Fruit fly (Drosophila melanogaster) Kc167 (cell line): ENCODE results near the gene CG32988.

Experiments
- Myc ChIP-seq: fragments of >200 bp; optimal IDR thresholded peaks from 2 replicates; lab custom pipeline; 2017; ENCODE audit warnings: missing external identifiers
- Sin3A ChIP-seq: fragments of >200 bp; optimal IDR thresholded peaks from 2 replicates; lab custom pipeline; 2018; ENCODE audit warnings: missing external identifiers
- h ChIP-seq: fragments of >200 bp; optimal IDR thresholded peaks from 3 replicates; lab custom pipeline; 2018; ENCODE audit warnings: missing external identifiers
- insv ChIP-seq: fragments of >200 bp; optimal IDR thresholded peaks from 3 replicates; lab custom pipeline; 2018; ENCODE audit warnings: missing external identifiers
- psq ChIP-seq: fragments of >200 bp; optimal IDR thresholded peaks from 2 replicates; lab custom pipeline; 2017; ENCODE audit warnings: missing external identifiers
- ttk ChIP-seq: sonication (Bioruptor generic); optimal IDR thresholded peaks from 2 replicates; lab custom pipeline; 2017; ENCODE audit warnings: missing external identifiers

Gene CG32988

DNA sequence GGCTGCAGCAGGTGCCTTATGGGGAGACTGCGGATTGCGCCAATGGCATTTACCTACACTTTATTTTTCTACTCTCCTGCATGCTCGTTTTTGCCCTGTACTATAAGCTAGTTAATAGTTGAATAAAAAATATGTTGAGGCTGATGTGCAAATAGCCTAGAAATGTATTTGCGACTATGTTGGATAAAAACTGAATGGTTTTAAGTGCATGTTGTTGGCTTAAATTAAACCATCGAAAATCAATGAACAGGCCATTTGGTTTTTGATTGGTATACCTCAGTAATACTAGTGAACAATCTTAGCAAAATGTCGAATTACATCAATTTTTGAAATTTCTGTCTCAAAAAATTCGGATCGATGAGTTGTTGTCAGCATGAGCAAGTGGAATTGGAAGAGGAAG lies 886 bp downstream of the CG32988 start, which contains the start of gene CG32983:
Gene CG32983, plus strand, starts transcription at position 301 of the 400 bp plus-strand sequence.
- TF ChIP-seq ttk (lab: Kevin White, UChicago) (no peak), Sin3A (lab: Kevin White, UChicago) (no peak), Myc (lab: Kevin White, UChicago) (no peak), h (no peak), psq (no peak), insv (lab: Kevin White, UChicago) (no peak)

DNA sequence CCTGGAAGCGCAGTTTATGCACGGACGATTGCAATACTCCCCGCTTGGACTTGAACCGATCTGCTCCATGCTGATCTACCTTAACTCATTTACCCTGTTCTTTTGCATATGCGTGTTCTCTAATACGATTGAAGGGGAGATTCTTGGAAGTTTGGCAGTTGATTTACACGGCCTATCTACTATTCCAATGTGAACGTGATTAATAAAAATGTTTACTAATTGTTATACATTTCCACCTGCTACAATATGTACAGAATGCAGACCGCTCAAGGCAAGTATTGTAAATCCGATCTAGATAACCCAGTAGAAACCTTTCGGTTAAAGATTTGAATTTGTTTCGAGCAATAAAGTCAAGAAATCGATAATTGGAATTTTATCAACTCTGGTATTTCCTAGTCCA lies 1.8 kb downstream of the CG32988 start, which contains the start of gene CG9483:
Gene CG9483, plus strand, starts transcription at position 301 of the 400 bp plus-strand sequence.
- TF ChIP-seq ttk (lab: Kevin White, UChicago) (no peak), Sin3A (lab: Kevin White, UChicago) (no peak), insv (lab: Kevin White, UChicago) (no peak), Myc (lab: Kevin White, UChicago) (no peak), h (no peak), psq (no peak)

DNA sequence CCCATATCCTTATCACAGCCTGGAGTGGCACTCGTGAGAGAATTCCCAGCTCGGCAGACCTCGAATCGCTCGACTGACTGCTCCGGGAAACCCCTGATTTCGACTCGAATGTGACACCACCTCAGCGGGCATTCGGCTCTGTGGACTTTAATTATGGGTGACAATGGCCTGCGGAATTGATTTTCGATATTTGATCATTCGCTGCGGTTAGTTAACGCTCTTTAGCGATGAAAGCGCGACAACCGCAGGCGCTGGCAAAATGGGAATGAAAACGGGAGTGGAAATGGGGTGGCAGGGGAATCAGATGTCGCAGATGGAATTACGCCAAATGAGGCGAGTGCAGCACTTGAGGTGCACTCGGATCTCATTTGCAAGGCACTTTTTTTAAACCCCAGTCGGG lies 7.0 kb downstream of the CG32988 start:
- TF ChIP-seq ttk (lab: Kevin White, UChicago) (no peak), Myc (lab: Kevin White, UChicago) (no peak), psq (no peak), h (no peak), Sin3A (lab: Kevin White, UChicago) (no peak), insv (lab: Kevin White, UChicago) (no peak)

DNA sequence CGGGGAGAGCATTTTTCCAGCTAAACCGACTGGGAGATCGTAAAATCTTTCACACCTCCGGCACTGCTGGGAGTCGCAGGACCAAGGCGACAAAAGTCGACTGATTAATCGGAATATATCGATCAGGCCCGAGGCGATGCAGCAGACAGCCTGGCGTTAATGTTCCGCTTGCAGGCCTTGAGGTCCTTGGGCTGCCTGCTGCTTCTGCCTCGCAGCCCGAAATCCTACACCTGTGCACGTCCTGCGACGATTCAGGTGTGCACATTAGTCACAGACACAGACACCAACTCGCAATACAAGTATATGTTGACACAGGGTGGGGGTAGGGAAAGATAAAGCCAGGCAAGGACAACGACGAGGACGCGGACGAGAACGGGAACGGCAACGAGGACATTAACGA lies 11.2 kb downstream of the CG32988 start:
- TF ChIP-seq Myc (lab: Kevin White, UChicago), result no peak
- no peak for TF ChIP-seq psq
- TF ChIP-seq insv (lab: Kevin White, UChicago), result no peak
- TF ChIP-seq ttk (lab: Kevin White, UChicago), result no peak
- TF ChIP-seq Sin3A (lab: Kevin White, UChicago), result no peak
- no peak for TF ChIP-seq h

DNA sequence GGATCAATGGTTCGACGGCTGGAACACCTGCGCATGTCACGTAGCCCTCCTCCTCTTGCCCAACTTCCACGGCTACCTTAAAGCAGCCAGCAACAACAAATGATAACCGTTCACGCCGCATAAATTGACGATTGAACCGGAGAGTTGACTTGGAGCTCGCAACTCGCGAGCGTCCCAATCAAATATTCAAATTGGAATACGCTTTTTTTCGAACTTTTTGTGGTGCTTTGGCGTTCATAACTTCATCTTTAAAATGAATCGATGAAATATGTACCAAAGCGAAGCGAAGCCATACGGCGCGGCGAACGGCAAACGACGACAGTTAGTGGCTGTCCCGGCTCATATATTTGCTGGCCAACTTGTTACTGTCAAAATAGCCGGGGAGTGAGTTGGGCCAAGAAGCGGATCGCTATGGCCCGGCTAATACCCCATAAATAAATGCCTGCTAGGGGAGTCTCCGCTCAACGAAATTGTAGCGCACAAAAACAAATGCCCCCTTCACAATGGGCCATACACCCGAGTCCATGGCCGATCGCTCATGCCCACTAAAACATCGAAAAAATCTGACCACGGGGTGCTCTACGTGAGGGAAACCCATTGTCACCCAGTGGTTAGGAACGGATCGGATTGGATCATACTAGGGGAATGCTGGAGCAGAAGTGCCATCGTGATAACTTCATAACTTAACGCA lies 14.7 kb downstream of the CG32988 start:
- TF ChIP-seq insv (lab: Kevin White, UChicago), result no peak
- no peak for TF ChIP-seq h
- no peak for TF ChIP-seq Myc (lab: Kevin White, UChicago)
- no peak for TF ChIP-seq ttk (lab: Kevin White, UChicago)
- no peak for TF ChIP-seq psq
- TF ChIP-seq Sin3A (lab: Kevin White, UChicago), result no peak

dm6 chr2L:8881095-8881494 lies 16.4 kb downstream of the CG32988 start:
- TF ChIP-seq Sin3A (lab: Kevin White, UChicago), result no peak
- no peak for TF ChIP-seq ttk (lab: Kevin White, UChicago)

DNA sequence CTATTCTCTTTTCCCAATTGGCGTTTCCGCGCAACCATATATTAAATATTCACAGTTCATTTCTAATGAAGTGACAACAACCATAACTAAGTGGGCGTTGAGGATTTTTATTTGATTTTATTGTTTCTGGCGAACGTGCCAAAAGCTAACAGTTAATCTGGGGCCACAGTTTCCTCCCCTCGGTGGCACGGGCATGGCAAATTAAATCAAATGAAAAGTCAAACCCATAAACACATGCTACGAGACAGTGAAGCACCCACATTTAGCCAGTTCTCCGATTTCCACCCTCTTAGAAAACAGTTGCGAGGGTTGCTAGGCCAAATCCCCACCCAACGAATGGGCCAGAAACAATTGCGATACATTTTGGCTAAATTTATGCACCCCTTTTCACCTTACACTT lies 19.4 kb downstream of the CG32988 start:
- no peak for TF ChIP-seq h
- no peak for TF ChIP-seq ttk (lab: Kevin White, UChicago)
- TF ChIP-seq psq, result no peak
- no peak for TF ChIP-seq Sin3A (lab: Kevin White, UChicago)
- TF ChIP-seq Myc (lab: Kevin White, UChicago), result no peak
- no peak for TF ChIP-seq insv (lab: Kevin White, UChicago)

DNA sequence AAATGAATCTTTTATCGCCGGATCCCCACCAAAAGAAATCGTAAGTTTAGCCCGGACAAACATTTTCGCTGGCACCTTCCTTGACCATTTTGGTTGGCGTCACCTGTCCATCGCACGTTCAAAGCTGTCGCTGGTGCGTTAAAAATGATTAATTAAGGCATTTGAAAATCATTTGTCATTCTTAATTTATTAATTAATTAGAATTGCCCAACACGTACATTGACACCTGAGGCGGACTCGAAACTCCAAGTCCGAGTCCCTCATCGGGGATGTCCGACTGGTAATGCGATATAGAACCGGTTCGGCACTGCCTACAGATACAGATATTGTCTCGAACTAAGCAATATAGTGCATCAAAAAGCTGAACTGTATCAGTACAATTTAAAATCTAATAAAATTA lies 23.5 kb downstream of the CG32988 start:
- no peak for TF ChIP-seq ttk (lab: Kevin White, UChicago)
- no peak for TF ChIP-seq psq
- no peak for TF ChIP-seq insv (lab: Kevin White, UChicago)
- TF ChIP-seq Sin3A (lab: Kevin White, UChicago), result no peak
- no peak for TF ChIP-seq Myc (lab: Kevin White, UChicago)
- no peak for TF ChIP-seq h

- no peak for TF ChIP-seq psq
- no peak for TF ChIP-seq ttk (lab: Kevin White, UChicago)
- no peak for TF ChIP-seq Myc (lab: Kevin White, UChicago)
- TF ChIP-seq insv (lab: Kevin White, UChicago), result no peak
- no peak for TF ChIP-seq h
- TF ChIP-seq Sin3A (lab: Kevin White, UChicago), result no peak
These were observed 24.1 kb downstream of the CG32988 start for dm6 chr2L:8888720-8889119.

dm6 chr2L:8891140-8891539 lies 26.5 kb downstream of the CG32988 start, which contains the start of gene CG42713:
CG42713 (plus strand) TSS chr2L:8891440.
- no peak for TF ChIP-seq Sin3A (lab: Kevin White, UChicago)

- TF ChIP-seq Myc (lab: Kevin White, UChicago), result no peak
- TF ChIP-seq psq, result no peak
- no peak for TF ChIP-seq insv (lab: Kevin White, UChicago)
- TF ChIP-seq h, result no peak
- no peak for TF ChIP-seq Sin3A (lab: Kevin White, UChicago)
- TF ChIP-seq ttk (lab: Kevin White, UChicago), result no peak
These were observed 29.6 kb downstream of the CG32988 start for dm6 chr2L:8894224-8894623.

DNA sequence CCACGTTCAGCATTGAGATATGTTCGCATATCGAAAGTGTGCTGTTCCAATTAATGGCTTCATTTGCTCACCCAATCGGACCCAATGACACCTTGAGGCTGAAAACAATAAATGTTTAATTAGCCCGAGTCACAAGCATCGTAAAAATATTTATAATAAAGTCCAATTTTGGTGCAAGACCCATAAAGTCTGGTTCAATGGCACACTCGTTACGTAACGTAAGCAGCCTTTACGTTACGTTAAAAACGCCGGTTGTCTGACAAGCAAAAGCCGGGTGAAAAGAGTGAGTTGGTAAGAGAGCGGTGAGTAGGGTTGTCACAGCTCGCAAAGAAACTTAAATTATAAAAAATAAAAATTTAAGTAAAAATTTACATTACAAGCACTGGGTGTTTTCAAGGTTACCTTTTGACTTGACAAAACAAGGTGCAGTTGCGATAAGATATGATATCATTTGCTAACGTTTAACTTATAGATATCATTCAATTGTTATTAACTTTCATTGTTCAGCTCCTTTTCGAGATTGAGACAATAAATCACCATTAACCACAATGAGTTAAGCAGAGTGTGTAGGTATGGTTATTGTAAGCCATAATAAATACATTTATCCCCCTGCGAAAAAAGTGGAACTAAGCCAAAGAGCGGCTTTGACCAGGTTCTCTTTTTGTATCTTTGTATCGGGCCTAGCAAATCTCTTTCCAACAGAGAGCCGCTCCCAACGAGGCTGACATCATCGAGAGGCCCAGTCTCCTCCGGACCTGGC lies 33.5 kb downstream of the CG32988 start:
- no peak for TF ChIP-seq Myc (lab: Kevin White, UChicago)
- TF ChIP-seq psq, result no peak
- no peak for TF ChIP-seq ttk (lab: Kevin White, UChicago)
- no peak for TF ChIP-seq Sin3A (lab: Kevin White, UChicago)
- no peak for TF ChIP-seq insv (lab: Kevin White, UChicago)
- no peak for TF ChIP-seq h
